Worm (Caenorhabditis elegans) whole organism, young adult: ENCODE results near the gene E02H9.13.

Experiments
- B0019.2 ChIP-seq: fragments of 200-800 bp; sonication (Bioruptor generic); conservative IDR thresholded peaks from 2 replicates; pipeline ENCODE4 v1.3.6; 2022; ENCODE audit warnings: missing genetic modification reagents, missing genetic modification characterization, missing compliant biosample characterization
- F23B12.7 ChIP-seq: sonication (generic microtip); optimal IDR thresholded peaks from 2 replicates; lab custom pipeline; 2017; ENCODE audit warnings: missing genetic modification characterization, mild to moderate bottlenecking, missing compliant biosample characterization, antibody characterized with exemption, moderate library complexity; ENCODE audit not compliant: insufficient read depth
- Y53G8AR.9 ChIP-seq: fragments of 200-800 bp; sonication (Bioruptor generic); conservative IDR thresholded peaks from 2 replicates; pipeline ENCODE4 v1.3.6; 2022; ENCODE audit warnings: missing genetic modification reagents, missing genetic modification characterization, missing compliant biosample characterization
- aptf-2 ChIP-seq: fragments of 200-800 bp; sonication (Bioruptor generic); conservative IDR thresholded peaks from 2 replicates; pipeline ENCODE4 v1.3.6; 2022; ENCODE audit warnings: missing genetic modification reagents, missing genetic modification characterization, missing compliant biosample characterization
- aptf-3 ChIP-seq: fragments of 200-800 bp; sonication (Bioruptor generic); IDR thresholded peaks from 2 replicates; pipeline ENCODE4 v1.3.6; 2022; ENCODE audit warnings: missing genetic modification characterization, missing compliant biosample characterization
- attf-3 ChIP-seq: fragments of 200-800 bp; sonication (Bioruptor generic); conservative IDR thresholded peaks from 2 replicates; pipeline ENCODE4 v1.3.6; 2022; ENCODE audit warnings: missing genetic modification reagents, missing genetic modification characterization, missing compliant biosample characterization
- bed-1 ChIP-seq: fragments of 200-800 bp; sonication (Bioruptor generic); IDR thresholded peaks from 2 replicates; pipeline ENCODE4 v1.3.6; 2022; ENCODE audit warnings: missing genetic modification reagents, missing genetic modification characterization, missing compliant biosample characterization
- bed-2 ChIP-seq: fragments of 200-800 bp; sonication (Bioruptor generic); IDR thresholded peaks from 2 replicates; pipeline ENCODE4 v1.3.6; 2022; ENCODE audit warnings: missing genetic modification reagents, missing genetic modification characterization, missing compliant biosample characterization
- ceh-27 ChIP-seq: fragments of 200-800 bp; sonication (Bioruptor generic); optimal IDR thresholded peaks from 2 replicates; lab custom pipeline; 2018; ENCODE audit warnings: mild to moderate bottlenecking, missing genetic modification characterization, moderate library complexity, missing compliant biosample characterization
- ceh-91 ChIP-seq: fragments of 200-800 bp; sonication (Bioruptor generic); IDR thresholded peaks from 2 replicates; pipeline ENCODE4 v1.3.6; 2022; ENCODE audit warnings: missing genetic modification reagents, missing genetic modification characterization, missing compliant biosample characterization
- egrh-3 ChIP-seq: fragments of 200-800 bp; sonication (Bioruptor generic); IDR thresholded peaks from 2 replicates; pipeline ENCODE4 v1.3.6; 2022; ENCODE audit warnings: missing genetic modification reagents, missing genetic modification characterization, missing compliant biosample characterization
- hlh-12 ChIP-seq: sonication (generic microtip); optimal IDR thresholded peaks from 2 replicates; lab custom pipeline; 2016; ENCODE audit warnings: missing genetic modification characterization, missing compliant biosample characterization
- lin-35 ChIP-seq, 3 experiments: fragments of 150-350 bp in 2 of 3; sonication (generic microtip) in 1 of 3; optimal IDR thresholded peaks; 2 replicates each; lab custom pipeline; 2014 to 2018; ENCODE audit warnings: missing biosample characterization in 3 of 3, missing genetic modification characterization in 3 of 3, missing genetic modification reagents in 3 of 3
- lsl-1 ChIP-seq: fragments of 200-800 bp; sonication (Bioruptor generic); optimal IDR thresholded peaks from 2 replicates; lab custom pipeline; 2018; ENCODE audit warnings: mild to moderate bottlenecking, missing genetic modification characterization, moderate library complexity, missing compliant biosample characterization
- lsy-27 ChIP-seq: sonication (generic microtip); optimal IDR thresholded peaks from 2 replicates; lab custom pipeline; 2017; ENCODE audit warnings: missing genetic modification characterization, mild to moderate bottlenecking, missing compliant biosample characterization, antibody characterized with exemption, missing genotype, borderline replicate concordance; ENCODE audit not compliant: insufficient read depth
- madf-3 ChIP-seq: fragments of 200-800 bp; sonication (Bioruptor generic); IDR thresholded peaks from 2 replicates; pipeline ENCODE4 v1.3.6; 2022; ENCODE audit warnings: missing genetic modification reagents, missing genetic modification characterization, missing compliant biosample characterization
- madf-6 ChIP-seq: fragments of 200-800 bp; sonication (Bioruptor generic); IDR thresholded peaks from 2 replicates; pipeline ENCODE4 v1.3.6; 2022; ENCODE audit warnings: missing genetic modification reagents, missing genetic modification characterization, missing compliant biosample characterization
- mxl-1 ChIP-seq: sonication (generic microtip); optimal IDR thresholded peaks from 2 replicates; lab custom pipeline; 2016; ENCODE audit warnings: missing genetic modification characterization, missing compliant biosample characterization
- nhr-120 ChIP-seq: fragments of 200-800 bp; sonication (Bioruptor generic); IDR thresholded peaks from 2 replicates; pipeline ENCODE4 v1.3.6; 2022; ENCODE audit warnings: missing genetic modification characterization, missing compliant biosample characterization
- nhr-179 ChIP-seq: sonication (generic microtip); optimal IDR thresholded peaks from 2 replicates; lab custom pipeline; 2016; ENCODE audit warnings: mild to moderate bottlenecking, missing genetic modification characterization, missing compliant biosample characterization
- pbrm-1 ChIP-seq: fragments of 200-800 bp; sonication (Bioruptor generic); IDR thresholded peaks from 2 replicates; pipeline ENCODE4 v1.3.6; 2022; ENCODE audit warnings: missing genetic modification reagents, missing genetic modification characterization, missing compliant biosample characterization
- tbx-9 ChIP-seq: sonication (generic microtip); optimal IDR thresholded peaks from 2 replicates; lab custom pipeline; 2016; ENCODE audit warnings: borderline replicate concordance, missing genetic modification characterization, inconsistent platforms, missing compliant biosample characterization
- ztf-18 ChIP-seq: sonication (generic microtip); optimal IDR thresholded peaks from 2 replicates; lab custom pipeline; 2016; ENCODE audit warnings: missing genotype, mild to moderate bottlenecking, missing genetic modification characterization, missing compliant biosample characterization

Gene E02H9.13

ce11 chrIII:2393666-2394154 lies 44.8 kb downstream of the E02H9.13 start:
- no peak for TF ChIP-seq bed-1 (GFP tag; lab: Robert Waterston, UW)
- TF ChIP-seq B0019.2 (GFP tag; lab: Robert Waterston, UW): no peak
- peak; percentile 26 for TF ChIP-seq lsl-1
- TF ChIP-seq F23B12.7 (tag; lab: Kevin White, UChicago): no peak
- TF ChIP-seq lsy-27 (tag; lab: Kevin White, UChicago): no peak
- TF ChIP-seq madf-6: no peak
- no peak for TF ChIP-seq mxl-1 (tag; lab: Kevin White, UChicago)

ce11 chrIII:2391704-2392103 lies 46.8 kb downstream of the E02H9.13 start:
- TF ChIP-seq ceh-27 (GFP tag; lab: Kevin White, UChicago) (no peak), madf-6 (no peak), madf-3 (GFP tag; lab: Robert Waterston, UW) (no peak), attf-3 (GFP tag; lab: Robert Waterston, UW) (no peak), Y53G8AR.9 (GFP tag; lab: Robert Waterston, UW) (no peak), ztf-18 (tag; lab: Kevin White, UChicago) (no peak), ceh-91 (GFP tag; lab: Robert Waterston, UW) (no peak), aptf-3 (GFP tag; lab: Robert Waterston, UW) (no peak), hlh-12 (no peak), pbrm-1 (GFP tag; lab: Robert Waterston, UW) (no peak), nhr-120 (GFP tag; lab: Robert Waterston, UW) (no peak), aptf-2 (GFP tag; lab: Robert Waterston, UW) (no peak), nhr-179 (tag; lab: Kevin White, UChicago) (no peak), lin-35 (GFP tag; optimal IDR thresholded peaks at IDR 0.05; lab: Kevin White, UChicago) (no peak), egrh-3 (GFP tag; lab: Robert Waterston, UW) (no peak), tbx-9 (tag; lab: Kevin White, UChicago) (no peak), bed-2 (GFP tag; lab: Robert Waterston, UW) (no peak)
